Fruit fly (Drosophila melanogaster): ENCODE results near the gene RapGAP1.

RapGAP1 gene

DNA sequence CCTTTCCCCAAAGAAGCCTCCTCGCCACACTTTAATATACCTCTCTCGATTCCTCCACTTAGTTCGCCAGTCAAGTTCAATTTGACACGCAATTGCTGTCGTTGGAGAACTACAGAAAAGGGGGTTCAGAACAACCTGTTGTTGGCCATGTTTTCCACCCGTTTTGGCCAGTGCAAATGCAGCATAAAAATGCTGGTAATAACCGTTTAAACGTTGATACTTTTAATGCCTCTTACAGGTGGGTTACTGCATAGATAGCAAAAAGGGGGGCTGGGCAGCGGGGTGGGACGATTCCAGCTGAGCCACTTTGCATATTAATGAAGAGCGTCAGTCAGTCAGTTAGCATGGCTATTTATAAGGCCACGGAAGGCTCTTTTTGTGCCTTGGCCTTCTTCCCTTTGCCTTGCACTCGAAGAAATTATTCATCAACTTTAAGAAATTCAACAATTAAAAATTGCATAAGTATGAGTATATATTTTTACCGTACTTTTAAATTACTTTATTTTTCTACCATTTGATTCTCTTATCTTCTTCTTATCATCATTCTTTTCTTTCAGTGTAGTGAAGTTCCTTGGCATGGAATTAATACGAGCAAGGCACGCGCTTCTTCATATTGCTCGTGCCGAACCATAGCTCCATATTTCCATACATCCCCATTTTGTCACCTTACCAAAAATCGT is 37.6 kb downstream of the RapGAP1 start:
- TF ChIP-seq insv (optimal IDR thresholded peaks at IDR 0.05): no peak
- no peak for TF ChIP-seq Sin3A (optimal IDR thresholded peaks at IDR 0.05)
- no peak for TF ChIP-seq Myc (optimal IDR thresholded peaks at IDR 0.05)
- no peak for TF ChIP-seq ttk (optimal IDR thresholded peaks at IDR 0.05)
- no peak for TF ChIP-seq h (optimal IDR thresholded peaks at IDR 0.05)

- TF ChIP-seq psq (optimal IDR thresholded peaks at IDR 0.05): no peak
- TF ChIP-seq Sin3A (optimal IDR thresholded peaks at IDR 0.05): no peak
- TF ChIP-seq Myc (optimal IDR thresholded peaks at IDR 0.05): no peak
- TF ChIP-seq h (optimal IDR thresholded peaks at IDR 0.05): no peak
- no peak for TF ChIP-seq insv (optimal IDR thresholded peaks at IDR 0.05)
- TF ChIP-seq ttk (optimal IDR thresholded peaks at IDR 0.05): no peak
Measured at dm6 chr2L:7536332-7536731, 42.4 kb downstream of the RapGAP1 start.

dm6 chr2L:7534917-7535316 is 43.9 kb downstream of the RapGAP1 start:
- no peak for TF ChIP-seq h (optimal IDR thresholded peaks at IDR 0.05)
- TF ChIP-seq ttk (optimal IDR thresholded peaks at IDR 0.05): no peak
- TF ChIP-seq psq (optimal IDR thresholded peaks at IDR 0.05): no peak
- TF ChIP-seq Myc (optimal IDR thresholded peaks at IDR 0.05): no peak
- no peak for TF ChIP-seq Sin3A (optimal IDR thresholded peaks at IDR 0.05)
- TF ChIP-seq insv (optimal IDR thresholded peaks at IDR 0.05): no peak

DNA sequence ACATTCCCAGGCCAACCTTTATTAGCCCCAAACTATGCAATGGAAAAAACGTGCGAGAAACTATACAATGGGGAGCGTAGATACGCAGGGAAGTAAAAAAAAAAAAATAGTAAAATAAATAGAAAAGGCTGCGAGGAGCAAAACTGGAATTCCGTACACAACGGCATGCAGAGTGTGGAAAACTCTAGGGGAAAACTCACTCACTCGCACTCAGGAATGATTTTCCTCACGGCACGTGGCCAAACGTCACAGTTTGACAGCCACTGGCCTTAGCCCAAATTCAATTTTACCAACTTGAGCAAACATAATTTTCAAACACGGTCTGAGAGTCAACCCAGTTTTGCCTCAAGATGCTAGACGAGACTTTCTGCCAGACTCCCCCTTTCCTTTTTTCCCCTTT is 44.8 kb downstream of the RapGAP1 start:
- TF ChIP-seq Sin3A (optimal IDR thresholded peaks at IDR 0.05): no peak
- no peak for TF ChIP-seq insv (optimal IDR thresholded peaks at IDR 0.05)
- TF ChIP-seq h (optimal IDR thresholded peaks at IDR 0.05): no peak
- no peak for TF ChIP-seq Myc (optimal IDR thresholded peaks at IDR 0.05)
- TF ChIP-seq psq (optimal IDR thresholded peaks at IDR 0.05): no peak
- no peak for TF ChIP-seq ttk (optimal IDR thresholded peaks at IDR 0.05)

DNA sequence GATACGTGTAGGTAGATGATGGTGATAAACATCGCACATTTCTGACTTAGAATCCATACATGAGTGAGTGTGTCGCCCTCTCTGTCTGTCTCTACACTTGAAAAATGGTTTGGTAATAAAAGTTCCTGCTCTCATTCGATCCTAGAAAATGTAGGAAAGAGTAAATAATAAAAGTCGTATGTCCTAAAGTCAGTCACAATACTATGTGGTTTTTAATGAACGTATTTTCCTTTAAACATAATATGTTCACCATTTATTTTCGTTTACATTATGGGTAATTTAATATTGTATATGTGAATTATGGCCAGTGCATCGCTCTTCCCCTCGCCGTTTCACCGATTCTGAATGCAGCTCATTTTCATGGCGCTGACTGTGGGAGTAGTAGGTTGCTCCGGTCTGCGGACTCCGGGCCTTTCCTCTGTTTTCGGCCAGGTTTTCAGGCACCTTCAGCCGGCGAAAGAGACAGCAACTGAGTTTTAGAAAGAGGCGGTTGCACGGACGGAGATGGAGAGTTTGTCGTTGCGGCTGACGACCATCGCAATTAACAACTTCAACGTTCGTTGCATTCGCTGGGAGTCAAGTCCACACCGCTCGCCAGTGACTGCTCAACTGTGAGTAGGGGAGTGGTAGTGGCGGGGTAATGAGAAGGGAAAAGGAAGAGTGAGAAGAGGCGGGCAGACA is 46.0 kb downstream of the RapGAP1 start:
- TF ChIP-seq Sin3A (optimal IDR thresholded peaks at IDR 0.05) (no peak), ttk (optimal IDR thresholded peaks at IDR 0.05) (no peak), psq (optimal IDR thresholded peaks at IDR 0.05) (no peak), Myc (optimal IDR thresholded peaks at IDR 0.05) (no peak), h (optimal IDR thresholded peaks at IDR 0.05) (no peak), insv (optimal IDR thresholded peaks at IDR 0.05) (no peak)

- TF ChIP-seq ttk (optimal IDR thresholded peaks at IDR 0.05) (no peak), Myc (optimal IDR thresholded peaks at IDR 0.05) (no peak), psq (optimal IDR thresholded peaks at IDR 0.05) (no peak), h (optimal IDR thresholded peaks at IDR 0.05) (no peak), Sin3A (optimal IDR thresholded peaks at IDR 0.05) (no peak), insv (optimal IDR thresholded peaks at IDR 0.05) (no peak)
Measured at dm6 chr2L:7530437-7531091, 48.2 kb downstream of the RapGAP1 start.

- TF ChIP-seq h (optimal IDR thresholded peaks at IDR 0.05) (no peak), Sin3A (optimal IDR thresholded peaks at IDR 0.05) (no peak), psq (optimal IDR thresholded peaks at IDR 0.05) (no peak), insv (optimal IDR thresholded peaks at IDR 0.05) (no peak), ttk (optimal IDR thresholded peaks at IDR 0.05) (no peak), Myc (optimal IDR thresholded peaks at IDR 0.05) (no peak)
Measured at dm6 chr2L:7529931-7530330, 48.8 kb downstream of the RapGAP1 start.

DNA sequence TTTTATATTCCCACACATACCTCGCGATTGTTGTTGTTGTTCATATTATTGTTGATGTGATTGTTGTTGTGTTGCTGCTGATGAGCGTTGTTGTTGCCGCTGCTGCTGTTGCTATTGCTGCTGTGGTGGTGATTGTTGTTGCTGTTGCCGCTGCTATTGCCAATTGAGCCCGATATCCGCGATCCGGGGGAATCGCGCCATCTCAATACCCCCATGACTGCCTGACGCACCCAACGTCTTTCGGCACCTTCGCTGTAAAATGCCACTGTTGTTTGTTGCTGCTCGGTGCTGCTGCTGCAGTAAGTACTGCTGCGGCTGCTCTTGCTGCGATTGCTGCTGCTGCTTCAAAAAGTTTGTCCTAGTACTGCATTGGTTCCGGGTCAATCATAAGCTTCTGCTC is 49.6 kb downstream of the RapGAP1 start:
- no peak for TF ChIP-seq Sin3A (optimal IDR thresholded peaks at IDR 0.05)
- no peak for TF ChIP-seq ttk (optimal IDR thresholded peaks at IDR 0.05)
- no peak for TF ChIP-seq h (optimal IDR thresholded peaks at IDR 0.05)
- TF ChIP-seq psq (optimal IDR thresholded peaks at IDR 0.05): no peak
- no peak for TF ChIP-seq insv (optimal IDR thresholded peaks at IDR 0.05)
- no peak for TF ChIP-seq Myc (optimal IDR thresholded peaks at IDR 0.05)

- TF ChIP-seq psq (optimal IDR thresholded peaks at IDR 0.05): no peak
- TF ChIP-seq ttk (optimal IDR thresholded peaks at IDR 0.05): no peak
- no peak for TF ChIP-seq h (optimal IDR thresholded peaks at IDR 0.05)
- no peak for TF ChIP-seq Sin3A (optimal IDR thresholded peaks at IDR 0.05)
- no peak for TF ChIP-seq Myc (optimal IDR thresholded peaks at IDR 0.05)
Measured at dm6 chr2L:7528122-7528746, 50.5 kb downstream of the RapGAP1 start.

DNA sequence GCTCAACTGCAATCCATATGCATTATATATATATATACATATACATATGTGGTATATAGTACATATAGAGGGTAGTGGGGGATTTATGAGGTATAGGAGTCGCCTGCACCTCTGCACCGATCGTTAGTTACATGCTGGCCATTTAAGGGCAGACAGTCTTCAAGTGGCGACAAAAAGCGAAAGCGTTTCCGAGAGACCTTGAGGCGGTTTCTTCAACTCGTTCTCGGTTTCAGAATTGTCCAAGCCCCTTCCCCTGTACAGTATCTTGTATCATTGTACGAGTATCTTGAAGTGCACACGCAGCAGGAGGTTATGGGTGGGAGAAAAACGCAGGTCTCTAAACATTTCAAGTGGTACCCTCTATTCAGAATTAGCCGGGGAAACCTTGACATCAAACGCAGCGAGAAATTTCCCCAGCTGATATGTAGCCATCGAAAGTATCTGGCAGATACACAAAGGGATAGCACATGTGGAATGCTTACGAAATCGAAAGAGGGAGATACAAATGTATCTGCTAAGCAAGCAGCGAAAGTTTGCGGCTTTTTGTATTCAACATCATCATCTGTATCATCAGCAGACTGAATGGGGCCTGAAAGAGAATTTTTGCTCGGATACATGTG is 51.8 kb downstream of the RapGAP1 start:
- TF ChIP-seq insv (optimal IDR thresholded peaks at IDR 0.05) (no peak), psq (optimal IDR thresholded peaks at IDR 0.05) (no peak), Myc (optimal IDR thresholded peaks at IDR 0.05) (no peak), ttk (optimal IDR thresholded peaks at IDR 0.05) (no peak), h (optimal IDR thresholded peaks at IDR 0.05) (no peak), Sin3A (optimal IDR thresholded peaks at IDR 0.05) (no peak)

DNA sequence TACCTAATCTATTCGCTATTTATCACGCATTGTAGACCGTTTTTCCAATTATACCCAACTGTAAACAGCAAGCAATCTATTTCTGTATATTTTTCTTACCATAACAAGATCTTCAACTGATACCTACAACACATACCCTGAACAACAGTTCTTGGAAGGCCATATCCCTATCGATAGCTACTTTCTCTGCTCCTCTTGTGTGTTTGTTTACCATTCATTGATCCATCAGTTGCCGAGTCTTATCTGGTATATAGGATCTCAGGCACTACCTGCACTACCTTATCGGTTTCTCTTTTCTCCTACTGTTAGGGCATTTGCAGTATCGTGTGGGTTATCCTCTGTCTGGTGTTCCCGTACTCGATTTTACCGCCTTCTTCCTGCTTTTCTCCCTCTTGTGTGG is 52.7 kb downstream of the RapGAP1 start:
- no peak for TF ChIP-seq ttk (optimal IDR thresholded peaks at IDR 0.05)
